Worm (Caenorhabditis elegans) whole organism, early embryonic: Measurements from ENCODE around the gene oac-59.

Experiments used
- B0310.2 ChIP-seq: sonication (generic microtip); optimal IDR thresholded peaks from 2 replicates; lab custom pipeline; 2016; ENCODE audit warnings: mild to moderate bottlenecking, missing genetic modification characterization, missing compliant biosample characterization
- F13C5.2 ChIP-seq: sonication (generic microtip); optimal IDR thresholded peaks from 2 replicates; lab custom pipeline; 2017; ENCODE audit warnings: mild to moderate bottlenecking, missing genetic modification characterization, inconsistent platforms, missing compliant biosample characterization
- aly-1 ChIP-seq: sonication (generic microtip); optimal IDR thresholded peaks from 2 replicates; lab custom pipeline; 2016; ENCODE audit warnings: missing genetic modification characterization, missing compliant biosample characterization
- ama-1 ChIP-seq: fragments of 150-350 bp; optimal IDR thresholded peaks from 2 replicates; lab custom pipeline; 2014
- ceh-13 ChIP-seq: fragments of 200-800 bp; sonication (Bioruptor generic); optimal IDR thresholded peaks from 2 replicates; lab custom pipeline; 2018; ENCODE audit warnings: mild to moderate bottlenecking, missing genetic modification characterization, missing compliant biosample characterization
- ceh-36 ChIP-seq: sonication (generic microtip); optimal IDR thresholded peaks from 2 replicates; lab custom pipeline; 2016; ENCODE audit warnings: missing genetic modification characterization, inconsistent platforms, missing compliant biosample characterization
- ets-7 ChIP-seq: sonication (generic microtip); optimal IDR thresholded peaks from 2 replicates; lab custom pipeline; 2016; ENCODE audit warnings: missing genotype, missing genetic modification characterization, missing compliant biosample characterization
- flt-1 ChIP-seq: fragments of 200-800 bp; sonication (Bioruptor generic); IDR thresholded peaks from 2 replicates; pipeline ENCODE4 v1.3.6; 2022; ENCODE audit warnings: missing genetic modification characterization, missing compliant biosample characterization
- hmbx-1 ChIP-seq: sonication (generic microtip); optimal IDR thresholded peaks from 2 replicates; lab custom pipeline; 2016; ENCODE audit warnings: mild to moderate bottlenecking, missing genetic modification characterization, missing compliant biosample characterization
- hmg-4 ChIP-seq: fragments of 200-800 bp; sonication (Bioruptor generic); optimal IDR thresholded peaks from 2 replicates; lab custom pipeline; 2018; ENCODE audit warnings: mild to moderate bottlenecking, missing genetic modification characterization, missing compliant biosample characterization
- hnd-1 ChIP-seq: sonication (generic microtip); optimal IDR thresholded peaks from 2 replicates; lab custom pipeline; 2016; ENCODE audit warnings: missing genetic modification characterization, missing compliant biosample characterization
- pes-1 ChIP-seq: fragments of 200-800 bp; sonication (Bioruptor generic); IDR thresholded peaks from 2 replicates; pipeline ENCODE4 v1.3.6; 2022; ENCODE audit warnings: missing genetic modification reagents, missing genetic modification characterization, missing compliant biosample characterization
- scrt-1 ChIP-seq: fragments of 200-800 bp; sonication (Bioruptor generic); IDR thresholded peaks from 2 replicates; pipeline ENCODE4 v1.3.6; 2022; ENCODE audit warnings: missing genetic modification characterization, missing compliant biosample characterization
- sea-1 ChIP-seq: fragments of 200-800 bp; sonication (Bioruptor generic); conservative IDR thresholded peaks from 2 replicates; pipeline ENCODE4 v1.3.6; 2022; ENCODE audit warnings: missing genetic modification characterization, missing compliant biosample characterization
- tbx-11 ChIP-seq: fragments of 200-800 bp; sonication (Bioruptor generic); IDR thresholded peaks from 2 replicates; pipeline ENCODE4 v1.3.6; 2022; ENCODE audit warnings: missing genetic modification characterization, missing compliant biosample characterization
- tbx-37 ChIP-seq: fragments of 200-800 bp; sonication (Bioruptor generic); conservative IDR thresholded peaks from 2 replicates; pipeline ENCODE4 v1.3.6; 2022; ENCODE audit warnings: missing genetic modification reagents, missing genetic modification characterization, missing compliant biosample characterization
- tra-4 ChIP-seq: sonication (generic microtip); optimal IDR thresholded peaks from 2 replicates; lab custom pipeline; 2017; ENCODE audit warnings: missing genetic modification characterization, missing compliant biosample characterization

oac-59 gene

ce11 chrIV:12265877-12266276 is 35.2 kb downstream of the oac-59 start:
- TF ChIP-seq sea-1 (GFP tag; lab: Robert Waterston, UW) (no peak), hmg-4 (GFP tag; lab: Kevin White, UChicago) (no peak), hnd-1 (no peak), pes-1 (GFP tag; lab: Robert Waterston, UW) (no peak), ceh-13 (GFP tag; lab: Kevin White, UChicago) (no peak), B0310.2 (tag; lab: Kevin White, UChicago) (no peak), flt-1 (GFP tag; lab: Robert Waterston, UW) (no peak), scrt-1 (GFP tag; lab: Robert Waterston, UW) (no peak), ets-7 (tag; lab: Kevin White, UChicago) (no peak)

- TF ChIP-seq tra-4 (tag; lab: Kevin White, UChicago) (no peak), hmbx-1 (tag; lab: Kevin White, UChicago) (no peak), B0310.2 (tag; lab: Kevin White, UChicago) (no peak), pes-1 (GFP tag; lab: Robert Waterston, UW) (no peak), F13C5.2 (tag; lab: Kevin White, UChicago) (no peak), scrt-1 (GFP tag; lab: Robert Waterston, UW) (no peak), tbx-37 (GFP tag; lab: Robert Waterston, UW) (no peak), flt-1 (GFP tag; lab: Robert Waterston, UW) (no peak)
Measured at ce11 chrIV:12261353-12261752, 39.7 kb downstream of the oac-59 start, which contains the start of gene sre-14. TSS of gene sre-14 (minus strand) at chrIV:12261453.

- TF ChIP-seq tbx-37 (GFP tag; lab: Robert Waterston, UW) (no peak), B0310.2 (tag; lab: Kevin White, UChicago) (no peak), hmbx-1 (tag; lab: Kevin White, UChicago) (no peak), tbx-11 (GFP tag; lab: Robert Waterston, UW) (no peak), ceh-13 (GFP tag; lab: Kevin White, UChicago) (no peak), ama-1 (no peak), hmg-4 (GFP tag; lab: Kevin White, UChicago) (no peak), hnd-1 (no peak), scrt-1 (GFP tag; lab: Robert Waterston, UW) (no peak), flt-1 (GFP tag; lab: Robert Waterston, UW) (no peak)
Measured at ce11 chrIV:12259161-12259870, 41.7 kb downstream of the oac-59 start, which contains the start of gene Y39C12A.9. TSS of gene Y39C12A.9 (minus strand) at chrIV:12259211.

DNA sequence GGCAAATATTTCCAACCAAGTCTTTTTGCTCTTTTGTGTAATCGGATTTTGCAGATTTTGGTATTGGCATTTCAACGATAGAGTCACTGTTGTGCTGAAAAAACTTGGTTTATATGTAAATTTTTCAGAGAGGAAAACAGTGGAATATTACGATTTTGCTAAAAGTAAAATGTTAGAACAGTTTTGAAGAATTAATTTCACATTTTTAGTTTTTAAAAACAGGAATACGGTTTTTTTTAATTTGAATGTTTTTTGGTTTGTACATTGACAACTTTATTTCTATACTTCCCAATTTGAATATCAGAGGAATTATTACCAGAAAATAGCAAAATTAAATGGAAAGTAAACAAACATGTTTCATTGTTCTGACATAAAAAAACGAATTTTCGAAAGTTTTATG is 48.5 kb downstream of the oac-59 start, which contains the start of gene dnj-26:
TSS of gene dnj-26 (minus strand) at position 101 of the 400 bp plus-strand sequence.
- no peak for TF ChIP-seq hmbx-1 (tag; lab: Kevin White, UChicago)
- no peak for TF ChIP-seq pes-1 (GFP tag; lab: Robert Waterston, UW)
- TF ChIP-seq B0310.2 (tag; lab: Kevin White, UChicago) = no peak
- TF ChIP-seq flt-1 (GFP tag; lab: Robert Waterston, UW) = no peak
- no peak for TF ChIP-seq hnd-1
- no peak for TF ChIP-seq aly-1 (tag; lab: Kevin White, UChicago)
- TF ChIP-seq tra-4 (tag; lab: Kevin White, UChicago) = no peak
- no peak for TF ChIP-seq ama-1
- TF ChIP-seq F13C5.2 (tag; lab: Kevin White, UChicago) = no peak
- TF ChIP-seq ets-7 (tag; lab: Kevin White, UChicago) = no peak
- no peak for TF ChIP-seq ceh-13 (GFP tag; lab: Kevin White, UChicago)
- no peak for TF ChIP-seq sea-1 (GFP tag; lab: Robert Waterston, UW)
- no peak for TF ChIP-seq scrt-1 (GFP tag; lab: Robert Waterston, UW)
- no peak for TF ChIP-seq tbx-37 (GFP tag; lab: Robert Waterston, UW)
- TF ChIP-seq hmg-4 (GFP tag; lab: Kevin White, UChicago) = no peak
- no peak for TF ChIP-seq tbx-11 (GFP tag; lab: Robert Waterston, UW)
- no peak for TF ChIP-seq ceh-36 (tag; lab: Kevin White, UChicago)

- TF ChIP-seq tbx-37 (GFP tag; lab: Robert Waterston, UW) (no peak), hnd-1 (no peak), B0310.2 (tag; lab: Kevin White, UChicago) (no peak), ets-7 (tag; lab: Kevin White, UChicago) (no peak), tra-4 (tag; lab: Kevin White, UChicago) (no peak), F13C5.2 (tag; lab: Kevin White, UChicago) (no peak), flt-1 (GFP tag; lab: Robert Waterston, UW) (no peak), pes-1 (GFP tag; lab: Robert Waterston, UW) (no peak), tbx-11 (GFP tag; lab: Robert Waterston, UW) (no peak), aly-1 (tag; lab: Kevin White, UChicago) (no peak), ama-1 (no peak), hmg-4 (GFP tag; lab: Kevin White, UChicago) (no peak), hmbx-1 (tag; lab: Kevin White, UChicago) (no peak), scrt-1 (GFP tag; lab: Robert Waterston, UW) (no peak), sea-1 (GFP tag; lab: Robert Waterston, UW) (no peak), ceh-36 (tag; lab: Kevin White, UChicago) (no peak)
Measured at ce11 chrIV:12244706-12245105, 56.4 kb downstream of the oac-59 start, which contains the start of gene sre-15. TSS of gene sre-15 (minus strand) at chrIV:12244806.
